Worm (Caenorhabditis elegans): ENCODE data around the gene srx-44.

DNA sequence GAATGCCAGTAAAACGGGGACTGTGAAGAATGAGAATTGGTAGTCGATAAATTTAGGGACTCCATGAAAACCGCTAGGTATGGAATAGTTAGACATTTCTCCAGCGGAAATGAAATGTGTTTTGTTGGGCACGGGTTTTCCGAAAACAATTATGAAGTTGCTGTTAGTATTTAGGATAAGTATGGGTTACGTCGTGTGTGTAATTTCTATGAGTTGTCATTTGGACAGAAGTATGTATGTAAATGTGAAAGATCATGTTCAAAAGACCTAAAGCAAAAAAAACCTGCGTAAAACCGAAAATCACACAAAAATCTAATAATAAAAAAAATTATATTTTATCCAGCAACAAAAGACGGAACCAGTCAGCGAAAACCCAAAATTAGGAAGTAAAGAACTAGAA is 47.7 kb upstream of the srx-44 start, which contains the start of gene sru-23:
- TF ChIP-seq ztf-29 (GFP tag; IDR thresholded peaks at IDR 0.05) (no peak), ztf-23 (GFP tag; IDR thresholded peaks at IDR 0.05) (no peak), ref-1 (GFP tag; conservative IDR thresholded peaks at IDR 0.05) (no peak), flt-1 (GFP tag; IDR thresholded peaks at IDR 0.05) (no peak), cog-1 (tag; optimal IDR thresholded peaks at IDR 0.05) (no peak), T22C8.4 (GFP tag; IDR thresholded peaks at IDR 0.05) (no peak), tab-1 (GFP tag; IDR thresholded peaks at IDR 0.05) (no peak), med-1 (GFP tag; optimal IDR thresholded peaks at IDR 0.05; ENCODE audit: insufficient read depth) (no peak)

Measured in whole organism, midembryonic.